Worm (Caenorhabditis elegans) whole organism, young adult: ENCODE results near the gene W06G6.20.

Experiments used
- B0019.2 ChIP-seq: fragments of 200-800 bp; sonication (Bioruptor generic); conservative IDR thresholded peaks from 2 replicates; pipeline ENCODE4 v1.3.6; 2022; ENCODE audit warnings: missing genetic modification reagents, missing genetic modification characterization, missing compliant biosample characterization
- B0261.1 ChIP-seq: sonication (generic microtip); optimal IDR thresholded peaks from 2 replicates; lab custom pipeline; 2016; ENCODE audit warnings: mild to moderate bottlenecking, missing genetic modification characterization, moderate library complexity, missing compliant biosample characterization
- F10E7.11 ChIP-seq: sonication (generic microtip); optimal IDR thresholded peaks from 2 replicates; lab custom pipeline; 2017; ENCODE audit warnings: mild to moderate bottlenecking, missing genetic modification characterization, moderate library complexity, missing compliant biosample characterization
- F49E8.2 ChIP-seq: sonication (generic microtip); optimal IDR thresholded peaks from 3 replicates; lab custom pipeline; 2017; ENCODE audit warnings: missing genetic modification characterization, mild to moderate bottlenecking, missing compliant biosample characterization, antibody characterized with exemption, moderate library complexity; ENCODE audit not compliant: insufficient read depth
- F52B5.7 ChIP-seq: sonication (generic microtip); optimal IDR thresholded peaks from 2 replicates; lab custom pipeline; 2016; ENCODE audit warnings: mild to moderate bottlenecking, missing genetic modification characterization, missing compliant biosample characterization
- F57A8.1 ChIP-seq: fragments of 200-800 bp; sonication (Bioruptor generic); optimal IDR thresholded peaks from 2 replicates; lab custom pipeline; 2018; ENCODE audit warnings: mild to moderate bottlenecking, missing genetic modification characterization, moderate library complexity, missing compliant biosample characterization
- F57C9.4 ChIP-seq: sonication (generic microtip); optimal IDR thresholded peaks from 2 replicates; lab custom pipeline; 2017; ENCODE audit warnings: mild to moderate bottlenecking, missing genetic modification characterization, missing compliant biosample characterization
- T26A5.8 ChIP-seq: sonication (generic microtip); optimal IDR thresholded peaks from 2 replicates; lab custom pipeline; 2016; ENCODE audit warnings: missing genetic modification characterization, missing compliant biosample characterization
- ZK185.1 ChIP-seq: sonication (generic microtip); optimal IDR thresholded peaks from 2 replicates; lab custom pipeline; 2016; ENCODE audit warnings: mild to moderate bottlenecking, missing genetic modification characterization, missing compliant biosample characterization; ENCODE audit not compliant: poor library complexity, severe bottlenecking
- attf-6 ChIP-seq: fragments of 200-800 bp; sonication (Bioruptor generic); IDR thresholded peaks from 2 replicates; pipeline ENCODE4 v1.3.6; 2022; ENCODE audit warnings: missing genetic modification reagents, missing genetic modification characterization, missing compliant biosample characterization
- ceh-40 ChIP-seq: fragments of 200-800 bp; sonication (Bioruptor generic); IDR thresholded peaks from 2 replicates; pipeline ENCODE4 v1.3.6; 2022; ENCODE audit warnings: missing genetic modification characterization, missing compliant biosample characterization
- ceh-91 ChIP-seq: fragments of 200-800 bp; sonication (Bioruptor generic); IDR thresholded peaks from 2 replicates; pipeline ENCODE4 v1.3.6; 2022; ENCODE audit warnings: missing genetic modification reagents, missing genetic modification characterization, missing compliant biosample characterization
- die-1 ChIP-seq: sonication (generic microtip); optimal IDR thresholded peaks from 2 replicates; lab custom pipeline; 2016; ENCODE audit warnings: missing genotype, mild to moderate bottlenecking, missing genetic modification characterization, missing compliant biosample characterization
- dpff-1 ChIP-seq: sonication (generic microtip); optimal IDR thresholded peaks from 2 replicates; lab custom pipeline; 2017; ENCODE audit warnings: mild to moderate bottlenecking, missing genetic modification characterization, missing compliant biosample characterization
- egrh-3 ChIP-seq: fragments of 200-800 bp; sonication (Bioruptor generic); IDR thresholded peaks from 2 replicates; pipeline ENCODE4 v1.3.6; 2022; ENCODE audit warnings: missing genetic modification reagents, missing genetic modification characterization, missing compliant biosample characterization
- ekl-4 ChIP-seq: fragments of 200-800 bp; sonication (Bioruptor generic); IDR thresholded peaks from 2 replicates; pipeline ENCODE4 v1.3.6; 2022; ENCODE audit warnings: missing genetic modification reagents, missing genetic modification characterization, missing compliant biosample characterization
- him-1 ChIP-seq: sonication (generic microtip); optimal IDR thresholded peaks from 2 replicates; lab custom pipeline; 2016; ENCODE audit warnings: missing genotype, missing genetic modification reagents, missing genetic modification characterization, missing compliant biosample characterization
- hmg-1.2 ChIP-seq: fragments of 200-800 bp; sonication (Bioruptor generic); IDR thresholded peaks from 2 replicates; pipeline ENCODE4 v1.3.6; 2022; ENCODE audit warnings: missing genetic modification reagents, missing genetic modification characterization, missing compliant biosample characterization
- lag-1 ChIP-seq: fragments of 200-800 bp; sonication (Bioruptor generic); IDR thresholded peaks from 2 replicates; pipeline ENCODE4 v1.3.6; 2022; ENCODE audit warnings: missing genetic modification reagents, missing genetic modification characterization, missing compliant biosample characterization
- lin-26 ChIP-seq: fragments of 200-800 bp; sonication (Bioruptor generic); IDR thresholded peaks from 2 replicates; pipeline ENCODE4 v1.3.6; 2022; ENCODE audit warnings: missing genetic modification reagents, missing genetic modification characterization, missing compliant biosample characterization
- mcd-1 ChIP-seq: fragments of 200-800 bp; sonication (Bioruptor generic); IDR thresholded peaks from 2 replicates; pipeline ENCODE4 v1.3.6; 2022; ENCODE audit warnings: missing genetic modification reagents, missing genetic modification characterization, missing compliant biosample characterization
- mel-28 ChIP-seq: sonication (generic microtip); optimal IDR thresholded peaks from 2 replicates; lab custom pipeline; 2016; ENCODE audit warnings: borderline replicate concordance, mild to moderate bottlenecking, missing genetic modification characterization, missing compliant biosample characterization
- nfya-2 ChIP-seq: fragments of 200-800 bp; sonication (Bioruptor generic); IDR thresholded peaks from 2 replicates; pipeline ENCODE4 v1.3.6; 2022; ENCODE audit warnings: missing genetic modification reagents, missing genetic modification characterization, missing compliant biosample characterization
- nfyb-1 ChIP-seq: fragments of 200-800 bp; sonication (Bioruptor generic); IDR thresholded peaks from 2 replicates; pipeline ENCODE4 v1.3.6; 2022; ENCODE audit warnings: missing genetic modification reagents, missing genetic modification characterization, missing compliant biosample characterization
- nhr-80 ChIP-seq: sonication (generic microtip); optimal IDR thresholded peaks from 2 replicates; lab custom pipeline; 2016; ENCODE audit warnings: missing genetic modification characterization, missing compliant biosample characterization
- nhr-90 ChIP-seq: sonication (generic microtip); optimal IDR thresholded peaks from 2 replicates; lab custom pipeline; 2016; ENCODE audit warnings: missing genotype, mild to moderate bottlenecking, missing genetic modification characterization, missing compliant biosample characterization
- rpc-1 ChIP-seq, 2 experiments: fragments of 150-350 bp in 1 of 2; sonication (generic microtip) in 1 of 2; optimal IDR thresholded peaks; 2 replicates each; lab custom pipeline; 2014 to 2018; ENCODE audit warnings: missing biosample characterization in 1 of 2, missing genetic modification characterization in 1 of 2, missing genetic modification reagents in 1 of 2, missing genotype in 1 of 2
- sea-2 ChIP-seq: fragments of 200-800 bp; sonication (Bioruptor generic); IDR thresholded peaks from 2 replicates; pipeline ENCODE4 v1.3.6; 2022; ENCODE audit warnings: missing genetic modification characterization, missing compliant biosample characterization
- snpc-1.1 ChIP-seq: sonication (generic microtip); optimal IDR thresholded peaks from 2 replicates; lab custom pipeline; 2017; ENCODE audit warnings: missing genetic modification characterization, mild to moderate bottlenecking, missing compliant biosample characterization, antibody characterized with exemption, moderate library complexity, missing genotype, missing genetic modification reagents; ENCODE audit not compliant: insufficient read depth
- snpc-4 ChIP-seq, 5 experiments: fragments of 150-350 bp in 1 of 5; sonication (generic microtip) in 4 of 5; optimal IDR thresholded peaks; 2 replicates each; lab custom pipeline; 2014 to 2018; ENCODE audit warnings: missing genetic modification characterization in 5 of 5, missing biosample characterization in 3 of 5, antibody characterized with exemption in 2 of 5, mild to moderate bottlenecking in 2 of 5, missing compliant biosample characterization in 2 of 5, missing genotype in 2 of 5, moderate library complexity in 2 of 5, missing genetic modification reagents in 1 of 5
- tbp1 ChIP-seq: fragments of 200-800 bp; sonication (Bioruptor generic); optimal IDR thresholded peaks from 2 replicates; lab custom pipeline; 2018; ENCODE audit warnings: mild to moderate bottlenecking, missing genetic modification characterization, missing compliant biosample characterization
- unc-130 ChIP-seq: sonication (generic microtip); optimal IDR thresholded peaks from 2 replicates; lab custom pipeline; 2016; ENCODE audit warnings: missing genetic modification reagents, missing genetic modification characterization, missing compliant biosample characterization
- xnd-1 ChIP-seq: sonication (generic microtip); optimal IDR thresholded peaks from 2 replicates; lab custom pipeline; 2016; ENCODE audit warnings: missing genotype, missing genetic modification reagents, missing genetic modification characterization, missing compliant biosample characterization
- zim-3 ChIP-seq: sonication (generic microtip); optimal IDR thresholded peaks from 2 replicates; lab custom pipeline; 2017; ENCODE audit warnings: mild to moderate bottlenecking, missing genetic modification characterization, moderate library complexity, missing compliant biosample characterization
- ztf-18 ChIP-seq: sonication (generic microtip); optimal IDR thresholded peaks from 2 replicates; lab custom pipeline; 2016; ENCODE audit warnings: missing genotype, mild to moderate bottlenecking, missing genetic modification characterization, missing compliant biosample characterization
- ztf-22 ChIP-seq: fragments of 200-800 bp; sonication (Bioruptor generic); optimal IDR thresholded peaks from 2 replicates; lab custom pipeline; 2018; ENCODE audit warnings: mild to moderate bottlenecking, missing genetic modification characterization, moderate library complexity, missing compliant biosample characterization
- ztf-25 ChIP-seq: fragments of 200-800 bp; sonication (Bioruptor generic); IDR thresholded peaks from 2 replicates; pipeline ENCODE4 v1.3.6; 2022; ENCODE audit warnings: missing genetic modification reagents, missing genetic modification characterization, missing compliant biosample characterization
- ztf-26 ChIP-seq: sonication (generic microtip); optimal IDR thresholded peaks from 2 replicates; lab custom pipeline; 2017; ENCODE audit warnings: missing genetic modification characterization, missing compliant biosample characterization

The W06G6.20 gene

DNA sequence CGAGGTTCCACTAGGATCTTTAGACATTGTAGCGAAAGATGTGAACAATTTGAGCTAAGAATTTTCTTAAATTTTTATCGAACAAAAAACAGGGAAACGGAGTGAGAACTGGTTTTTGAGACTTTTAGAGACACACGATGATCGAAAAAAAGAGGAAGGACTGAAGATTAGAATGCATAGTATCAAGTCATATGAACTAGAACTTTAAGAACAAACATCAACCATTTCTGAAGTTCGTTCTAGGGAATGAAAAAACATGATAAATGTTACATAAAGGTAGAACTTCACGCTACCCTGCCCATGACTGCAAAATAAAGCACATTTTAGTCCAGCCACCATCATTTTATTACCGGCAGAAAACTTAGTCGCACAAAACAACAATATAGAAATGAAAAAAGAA, 1.8 kb downstream of the W06G6.20 start, which contains the start of gene W06G6.9:
Gene W06G6.9, minus strand, starts transcription at position 101 of the 400 bp plus-strand sequence.
- TF ChIP-seq ztf-22 (no peak), sea-2 (no peak), mel-28 (tag; lab: Kevin White, UChicago) (no peak), ztf-25 (GFP tag; lab: Robert Waterston, UW) (no peak), F57A8.1 (GFP tag; lab: Kevin White, UChicago) (no peak), ekl-4 (GFP tag; lab: Robert Waterston, UW) (no peak), xnd-1 (tag; lab: Kevin White, UChicago) (no peak), F57C9.4 (tag; lab: Kevin White, UChicago) (no peak), F49E8.2 (tag; lab: Kevin White, UChicago) (no peak), ZK185.1 (tag; lab: Kevin White, UChicago) (no peak), nhr-80 (tag; lab: Kevin White, UChicago) (no peak), ceh-40 (GFP tag; lab: Robert Waterston, UW) (no peak), nfyb-1 (GFP tag; lab: Robert Waterston, UW) (no peak), zim-3 (no peak)

ce11 chrV:16645201-16645940, 2.8 kb downstream of the W06G6.20 start, which contains the start of gene W06G6.17:
Gene W06G6.17, minus strand, starts transcription at chrV:16645251.
- TF ChIP-seq die-1 (peak; percentile 56), B0019.2 (no peak), snpc-1.1 (tag; lab: Kevin White, UChicago) (peak; percentile 56), F52B5.7 (tag; lab: Kevin White, UChicago) (no peak), lag-1 (no peak), ztf-26 (no peak), dpff-1 (tag; lab: Kevin White, UChicago) (no peak), egrh-3 (no peak), nhr-90 (peak; percentile 48), tbp1 (peak; percentile 86), rpc-1 (optimal IDR thresholded peaks at IDR 0.05; lab: Kevin White, UChicago) (peak; percentile 63), rpc-1 (tag; optimal IDR thresholded peaks at IDR 0.05; lab: Kevin White, UChicago) (peak; percentile 78), B0261.1 (tag; lab: Kevin White, UChicago) (peak; percentile 64), him-1 (tag; lab: Kevin White, UChicago) (peak; percentile 56), attf-6 (GFP tag; lab: Robert Waterston, UW) (peak; percentile 72; the same call in 1 of the 2 replicates), lin-26 (GFP tag; lab: Robert Waterston, UW) (peak; percentile 62; the same call in 1 of the 2 replicates), ztf-18 (tag; lab: Kevin White, UChicago) (peak; percentile 20), nfyb-1 (GFP tag; lab: Robert Waterston, UW) (peak; percentile 69; the same call in 1 of the 2 replicates), ztf-25 (GFP tag; lab: Robert Waterston, UW) (0 out of 2 replicates have a peak, but pooled peaks have one; percentile 20), hmg-1.2 (GFP tag; lab: Robert Waterston, UW) (peak; percentile 33; the same call in 1 of the 2 replicates), snpc-4 (GFP tag; optimal IDR thresholded peaks at IDR 0.05; lab: Kevin White, UChicago) (peak; percentile 15), snpc-4 (tag; optimal IDR thresholded peaks at IDR 0.05; lab: Kevin White, UChicago) (peak in 3 of 4 experiments; percentile 42 to 86 (median 79)), nfya-2 (no peak)
- TF ChIP-seq, all 124 proteins: peak for 14

- TF ChIP-seq ztf-18 (tag; lab: Kevin White, UChicago), result no peak
- no peak for TF ChIP-seq T26A5.8 (tag; lab: Kevin White, UChicago)
- TF ChIP-seq snpc-1.1 (tag; lab: Kevin White, UChicago), result no peak
- TF ChIP-seq ztf-25 (GFP tag; lab: Robert Waterston, UW), result no peak
- no peak for TF ChIP-seq F10E7.11 (tag; lab: Kevin White, UChicago)
- TF ChIP-seq unc-130 (GFP tag; lab: Kevin White, UChicago), result no peak
- TF ChIP-seq ceh-91 (GFP tag; lab: Robert Waterston, UW), result no peak
- no peak for TF ChIP-seq mcd-1 (GFP tag; lab: Robert Waterston, UW)
Measured at ce11 chrV:16643558-16643957, 4.6 kb downstream of the W06G6.20 start, which contains the start of gene srw-77. Gene srw-77, minus strand, starts transcription at chrV:16643658.
